Worm (Caenorhabditis elegans): Measurements from ENCODE around the gene ndub-3.

- no peak for TF ChIP-seq cog-1 (tag; optimal IDR thresholded peaks at IDR 0.05)
- no peak for TF ChIP-seq ztf-29 (GFP tag; IDR thresholded peaks at IDR 0.05)
- TF ChIP-seq T22C8.4 (GFP tag; IDR thresholded peaks at IDR 0.05), result no peak
These were observed 28.1 kb upstream of the ndub-3 start, which contains the start of gene ooc-5 for ce11 chrII:8992780-8993179.

Data from whole organism, midembryonic.